Fruit fly (Drosophila melanogaster): ENCODE measurements around the gene CG33710.

CG33710 gene

dm6 chr3L:19991714-19992231 lies 39.2 kb upstream of the CG33710 start, which contains the start of the genes CG7646 and Nca (continued):
- TF ChIP-seq Chrac-16 (GFP tag; optimal IDR thresholded peaks at IDR 0.05) (peak; percentile 7), Hey (tag; optimal IDR thresholded peaks at IDR 0.05) (no peak), CG6272 (GFP tag; IDR thresholded peaks at IDR 0.05) (no peak), CG18599 (GFP tag; optimal IDR thresholded peaks at IDR 0.05) (no peak), Hmx (GFP tag; optimal IDR thresholded peaks at IDR 0.05) (no peak), bbx (GFP tag; IDR thresholded peaks at IDR 0.05; ENCODE audit: partially characterized antibody) (peak; percentile 95), bsh (GFP tag; optimal IDR thresholded peaks at IDR 0.05) (no peak), Hr51 (GFP tag; optimal IDR thresholded peaks at IDR 0.05) (peak in 1 of 2 experiments; percentile 4), CG10321 (GFP tag; IDR thresholded peaks at IDR 0.05) (no peak), ato (GFP tag; IDR thresholded peaks at IDR 0.05; ENCODE audit: partially characterized antibody) (peak; percentile 86), HHEX (GFP tag; optimal IDR thresholded peaks at IDR 0.05) (no peak), CG17612 (GFP tag; IDR thresholded peaks at IDR 0.05) (no peak), YL-1 (GFP tag; optimal IDR thresholded peaks at IDR 0.05) (peak; percentile 65), CG17829 (tag; optimal IDR thresholded peaks at IDR 0.05) (peak; percentile 20), CG9437 (GFP tag; optimal IDR thresholded peaks at IDR 0.05) (no peak), dimm (GFP tag; IDR thresholded peaks at IDR 0.05) (no peak), Taf1 (GFP tag; IDR thresholded peaks at IDR 0.05) (no peak), pho (GFP tag; optimal IDR thresholded peaks at IDR 0.05) (no peak), esg (GFP tag; conservative IDR thresholded peaks at IDR 0.05) (no peak), CG16813 (GFP tag; IDR thresholded peaks at IDR 0.05; ENCODE audit: partially characterized antibody) (peak; percentile 91), gro (GFP tag; optimal IDR thresholded peaks at IDR 0.05) (no peak), CG2202 (tag; optimal IDR thresholded peaks at IDR 0.05) (no peak), ttk (GFP tag; IDR thresholded peaks at IDR 0.05) (no peak), eyg (GFP tag; optimal IDR thresholded peaks at IDR 0.05) (no peak), zen (tag; optimal IDR thresholded peaks at IDR 0.05) (peak; percentile 55), Ets65A (GFP tag) (peak; percentile 86), HmgD (GFP tag; optimal IDR thresholded peaks at IDR 0.05) (no peak), fd96Cb (tag; optimal IDR thresholded peaks at IDR 0.05) (no peak), zfh1 (GFP tag; IDR thresholded peaks at IDR 0.05) (no peak), ATbp (GFP tag; optimal IDR thresholded peaks at IDR 0.05) (peak; percentile 27), Lhr (GFP tag; optimal IDR thresholded peaks at IDR 0.05) (no peak), chinmo (GFP tag; IDR thresholded peaks at IDR 0.05; ENCODE audit: partially characterized antibody) (no peak; the same call in 3 of the 4 replicates), NFAT (GFP tag; IDR thresholded peaks at IDR 0.05) (no peak), tap (tag; optimal IDR thresholded peaks at IDR 0.05) (no peak), CG17802 (tag; optimal IDR thresholded peaks at IDR 0.05) (no peak), Fer2 (tag; optimal IDR thresholded peaks at IDR 0.05) (no peak), Oli (tag; optimal IDR thresholded peaks at IDR 0.05) (no peak), CG1603 (tag; optimal IDR thresholded peaks at IDR 0.05) (peak; percentile 74), Oaz (GFP tag; IDR thresholded peaks at IDR 0.05) (no peak), crc (GFP tag; optimal IDR thresholded peaks at IDR 0.05) (no peak), pzg (GFP tag; optimal IDR thresholded peaks at IDR 0.05) (peak; percentile 67), D19A (tag; optimal IDR thresholded peaks at IDR 0.05) (peak; percentile 13), CG7963 (GFP tag; IDR thresholded peaks at IDR 0.05; ENCODE audit: partially characterized antibody) (peak; percentile 91), ind (GFP tag; optimal IDR thresholded peaks at IDR 0.05) (no peak), ftz-f1 (GFP tag; optimal IDR thresholded peaks at IDR 0.05) (no peak), cas (GFP tag; IDR thresholded peaks at IDR 0.05) (no peak), CG13296 (GFP tag; optimal IDR thresholded peaks at IDR 0.05) (no peak), CG30403 (GFP tag; optimal IDR thresholded peaks at IDR 0.05) (no peak), ap (GFP tag; IDR thresholded peaks at IDR 0.05) (no peak), CG9932 (GFP tag; IDR thresholded peaks at IDR 0.05) (no peak), CG15479 (GFP tag; optimal IDR thresholded peaks at IDR 0.05) (peak; percentile 25)

Data from whole organism, embryonic.